Worm (Caenorhabditis elegans) whole organism, L2 larva: ENCODE measurements around the gene bcs-1.

Experiments
- C34F6.9 ChIP-seq: fragments of 150-350 bp; optimal IDR thresholded peaks from 2 replicates; lab custom pipeline; 2014; ENCODE audit warnings: missing biosample characterization, missing genetic modification characterization
- R02D3.7 ChIP-seq: fragments of 150-350 bp; optimal IDR thresholded peaks from 2 replicates; lab custom pipeline; 2014; ENCODE audit warnings: missing biosample characterization, missing genetic modification characterization
- ZK546.5 ChIP-seq: sonication (generic microtip); optimal IDR thresholded peaks from 2 replicates; lab custom pipeline; 2017; ENCODE audit warnings: missing biosample characterization, missing genetic modification characterization
- alr-1 ChIP-seq: fragments of 150-350 bp; optimal IDR thresholded peaks from 2 replicates; lab custom pipeline; 2014; ENCODE audit warnings: missing biosample characterization, missing genetic modification characterization
- blmp-1 ChIP-seq: sonication (generic microtip); optimal IDR thresholded peaks from 2 replicates; lab custom pipeline; 2017; ENCODE audit warnings: missing genetic modification characterization, mild to moderate bottlenecking, missing compliant biosample characterization, antibody characterized with exemption, moderate library complexity; ENCODE audit not compliant: insufficient read depth
- ceh-82 ChIP-seq: fragments of 150-350 bp; optimal IDR thresholded peaks from 2 replicates; lab custom pipeline; 2014; ENCODE audit warnings: missing biosample characterization, missing genetic modification characterization
- crh-2 ChIP-seq: sonication (generic microtip); optimal IDR thresholded peaks from 2 replicates; lab custom pipeline; 2017; ENCODE audit warnings: missing biosample characterization, missing genetic modification characterization
- dmd-4 ChIP-seq: sonication (generic microtip); optimal IDR thresholded peaks from 2 replicates; lab custom pipeline; 2017; ENCODE audit warnings: missing biosample characterization, missing genetic modification characterization
- egl-27 ChIP-seq: sonication (generic microtip); optimal IDR thresholded peaks from 3 replicates; lab custom pipeline; 2017; ENCODE audit warnings: missing biosample characterization, missing genetic modification reagents, missing genetic modification characterization
- elt-3 ChIP-seq: sonication (generic microtip); optimal IDR thresholded peaks from 2 replicates; lab custom pipeline; 2017; ENCODE audit warnings: missing biosample characterization, missing genetic modification characterization
- fos-1 ChIP-seq: fragments of 150-350 bp; optimal IDR thresholded peaks from 2 replicates; lab custom pipeline; 2014; ENCODE audit warnings: missing biosample characterization, missing genetic modification characterization
- gmeb-1 ChIP-seq: fragments of 150-350 bp; optimal IDR thresholded peaks from 2 replicates; lab custom pipeline; 2014; ENCODE audit warnings: missing biosample characterization, missing genetic modification characterization
- lin-11 ChIP-seq: fragments of 150-350 bp; sonication (generic microtip); optimal IDR thresholded peaks from 2 replicates; lab custom pipeline; 2014; ENCODE audit warnings: missing biosample characterization, missing genetic modification characterization, inconsistent platforms, mixed read lengths
- lin-13 ChIP-seq: fragments of 150-350 bp; optimal IDR thresholded peaks from 2 replicates; lab custom pipeline; 2014; ENCODE audit warnings: missing biosample characterization, missing genetic modification reagents, missing genetic modification characterization
- lin-39 ChIP-seq: fragments of 150-350 bp; optimal IDR thresholded peaks from 2 replicates; lab custom pipeline; 2014; ENCODE audit warnings: missing biosample characterization, missing genetic modification reagents, missing genetic modification characterization
- lsy-2 ChIP-seq, 2 experiments: fragments of 150-350 bp in 1 of 2; sonication (generic microtip) in 1 of 2; optimal IDR thresholded peaks; 2 replicates each; lab custom pipeline; 2014 to 2017; ENCODE audit warnings: missing biosample characterization in 2 of 2, missing genetic modification characterization in 2 of 2
- mab-5 ChIP-seq: fragments of 150-350 bp; optimal IDR thresholded peaks from 2 replicates; lab custom pipeline; 2014; ENCODE audit warnings: missing biosample characterization, missing genetic modification characterization
- mdl-1 ChIP-seq, 2 experiments: fragments of 150-350 bp in 1 of 2; sonication (generic microtip) in 1 of 2; optimal IDR thresholded peaks; 2 replicates each; lab custom pipeline; 2017; ENCODE audit warnings: missing biosample characterization in 2 of 2, missing genetic modification characterization in 2 of 2
- nhr-10 ChIP-seq: sonication (generic microtip); optimal IDR thresholded peaks from 2 replicates; lab custom pipeline; 2017; ENCODE audit warnings: missing biosample characterization, missing genetic modification characterization
- nhr-129 ChIP-seq: fragments of 150-350 bp; optimal IDR thresholded peaks from 2 replicates; lab custom pipeline; 2014; ENCODE audit warnings: missing biosample characterization, missing genetic modification characterization
- nhr-21 ChIP-seq: fragments of 150-350 bp; optimal IDR thresholded peaks from 2 replicates; lab custom pipeline; 2014; ENCODE audit warnings: missing biosample characterization, missing genetic modification characterization
- nhr-25 ChIP-seq: fragments of 150-350 bp; sonication (generic microtip); optimal IDR thresholded peaks from 3 replicates; lab custom pipeline; 2014; ENCODE audit warnings: missing biosample characterization, missing genetic modification characterization
- nhr-6 ChIP-seq: fragments of 150-350 bp; optimal IDR thresholded peaks from 2 replicates; lab custom pipeline; 2014; ENCODE audit warnings: missing biosample characterization, missing genetic modification characterization
- peb-1 ChIP-seq: fragments of 150-350 bp; optimal IDR thresholded peaks from 2 replicates; lab custom pipeline; 2014; ENCODE audit warnings: missing biosample characterization, missing genetic modification characterization
- sem-4 ChIP-seq: fragments of 150-350 bp; optimal IDR thresholded peaks from 2 replicates; lab custom pipeline; 2014; ENCODE audit warnings: missing biosample characterization, missing genetic modification reagents, missing genetic modification characterization
- skn-1 ChIP-seq: sonication (generic microtip); optimal IDR thresholded peaks from 2 replicates; lab custom pipeline; 2017; ENCODE audit warnings: missing biosample characterization, missing genetic modification characterization
- sma-3 ChIP-seq: sonication (generic microtip); optimal IDR thresholded peaks from 2 replicates; lab custom pipeline; 2016; ENCODE audit warnings: missing genetic modification reagents, missing genetic modification characterization, missing compliant biosample characterization
- sma-9 ChIP-seq, 2 experiments: fragments of 150-350 bp in 1 of 2; sonication (generic microtip) in 1 of 2; optimal IDR thresholded peaks; 2 replicates each; lab custom pipeline; 2014 to 2016; ENCODE audit warnings: missing genetic modification characterization in 2 of 2, mild to moderate bottlenecking in 1 of 2, missing biosample characterization in 1 of 2, missing compliant biosample characterization in 1 of 2, missing genetic modification reagents in 1 of 2, moderate library complexity in 1 of 2
- unc-39 ChIP-seq: fragments of 150-350 bp; optimal IDR thresholded peaks from 2 replicates; lab custom pipeline; 2014; ENCODE audit warnings: missing biosample characterization, missing genetic modification characterization
- unc-55 ChIP-seq: fragments of 150-350 bp; sonication (generic microtip); optimal IDR thresholded peaks from 3 replicates; lab custom pipeline; 2014; ENCODE audit warnings: missing biosample characterization, missing genetic modification reagents, missing genetic modification characterization
- unc-62 ChIP-seq: fragments of 150-350 bp; optimal IDR thresholded peaks from 2 replicates; lab custom pipeline; 2014; ENCODE audit warnings: missing biosample characterization, missing genetic modification reagents, missing genetic modification characterization
- ztf-1 ChIP-seq: fragments of 200-800 bp; sonication (Bioruptor generic); conservative IDR thresholded peaks from 2 replicates; pipeline ENCODE4 v1.3.6; 2022; ENCODE audit warnings: missing genetic modification characterization, missing compliant biosample characterization
- ztf-11 ChIP-seq: sonication (generic microtip); optimal IDR thresholded peaks from 2 replicates; lab custom pipeline; 2017; ENCODE audit warnings: missing biosample characterization, missing genetic modification characterization
- ztf-4 ChIP-seq: fragments of 150-350 bp; optimal IDR thresholded peaks from 2 replicates; lab custom pipeline; 2014; ENCODE audit warnings: missing biosample characterization, missing genetic modification characterization

The bcs-1 gene

DNA sequence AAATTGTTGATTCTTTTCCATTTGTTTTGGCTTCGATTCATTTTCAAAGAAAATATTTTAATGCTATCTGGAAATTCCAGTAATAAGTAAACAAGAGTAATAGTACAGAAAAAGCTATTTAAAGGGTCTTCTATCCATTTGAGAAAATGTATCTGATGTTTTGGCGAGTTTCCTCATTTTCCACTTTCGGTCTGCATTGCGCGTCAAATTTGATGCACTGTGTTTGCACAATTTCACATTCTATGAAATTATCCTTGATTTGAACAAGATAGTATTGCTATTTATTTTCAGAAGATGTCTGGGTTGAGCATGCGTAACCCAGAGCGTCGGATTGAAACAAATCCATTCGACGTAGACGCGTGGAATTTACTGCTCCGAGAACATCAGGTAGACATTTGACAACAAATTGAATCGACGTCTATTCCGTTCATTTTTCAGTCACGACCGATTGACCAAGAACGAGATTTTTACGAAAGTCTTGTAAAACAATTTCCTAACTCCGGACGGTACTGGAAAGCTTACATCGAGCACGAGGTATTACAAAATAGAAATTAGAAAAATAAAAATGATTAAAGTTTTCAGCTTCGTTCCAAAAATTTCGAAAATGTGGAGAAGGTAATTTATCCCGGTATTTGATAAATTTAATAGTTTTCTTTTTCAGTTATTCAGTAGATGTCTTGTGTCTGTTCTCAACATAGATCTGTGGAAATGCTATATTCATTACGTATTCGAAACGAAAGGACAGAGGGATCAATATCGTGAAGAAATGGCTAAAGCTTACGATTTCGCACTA lies 32.9 kb downstream of the bcs-1 start, which contains the start of gene suf-1:
TSS of gene suf-1 (plus strand) at position 280 of the 793 bp plus-strand sequence.
- TF ChIP-seq egl-27 (tag; lab: Kevin White, UChicago) = no peak
- peak; percentile 9 for TF ChIP-seq fos-1
- peak; percentile 35 for TF ChIP-seq sem-4 (tag; lab: Kevin White, UChicago)
- TF ChIP-seq lsy-2 (tag; optimal IDR thresholded peaks at IDR 0.05; lab: Kevin White, UChicago) = peak in 1 of 2 experiments; percentile 58
- no peak for TF ChIP-seq mdl-1 (tag; optimal IDR thresholded peaks at IDR 0.05; lab: Kevin White, UChicago)
- TF ChIP-seq elt-3 (tag; lab: Kevin White, UChicago) = no peak
- no peak for TF ChIP-seq unc-62 (GFP tag; lab: Kevin White, UChicago)
- peak; percentile 8 for TF ChIP-seq sma-9 (GFP tag; optimal IDR thresholded peaks at IDR 0.05; lab: Kevin White, UChicago)
- TF ChIP-seq sma-9 (tag; optimal IDR thresholded peaks at IDR 0.05; lab: Kevin White, UChicago) = no peak
- no peak for TF ChIP-seq peb-1 (tag; lab: Kevin White, UChicago)
- TF ChIP-seq crh-2 (tag; lab: Kevin White, UChicago) = peak; percentile 36
- TF ChIP-seq nhr-129 (tag; lab: Kevin White, UChicago) = peak; percentile 14
- peak; percentile 35 for TF ChIP-seq nhr-21 (tag; lab: Kevin White, UChicago)
- TF ChIP-seq ztf-11 = no peak
- peak; percentile 33 for TF ChIP-seq lin-13
- no peak for TF ChIP-seq lin-11 (tag; lab: Kevin White, UChicago)

DNA sequence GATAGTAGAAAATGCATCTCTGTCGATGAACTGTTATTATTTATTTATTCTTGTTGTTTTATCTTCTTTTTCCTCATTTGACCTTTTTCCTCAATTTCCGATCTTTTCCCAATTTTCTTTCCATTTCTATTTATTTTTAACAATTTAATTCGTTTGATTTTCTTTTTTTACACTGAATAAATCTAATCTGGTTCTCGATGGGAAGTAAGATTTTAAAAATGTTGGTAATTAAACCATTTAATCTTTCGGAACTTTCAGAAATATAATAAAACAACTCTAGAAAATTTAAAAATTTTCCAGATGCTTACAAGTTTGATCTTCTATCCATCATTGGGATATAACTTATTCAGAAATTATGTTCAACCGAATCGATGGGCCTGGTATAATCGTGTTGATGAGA lies 35.7 kb downstream of the bcs-1 start, which contains the start of gene F28C6.8:
TSS of gene F28C6.8 (plus strand) at position 301 of the 400 bp plus-strand sequence.
- TF ChIP-seq nhr-10 (tag; lab: Kevin White, UChicago) = no peak
- TF ChIP-seq, all 48 proteins: peak for 0

DNA sequence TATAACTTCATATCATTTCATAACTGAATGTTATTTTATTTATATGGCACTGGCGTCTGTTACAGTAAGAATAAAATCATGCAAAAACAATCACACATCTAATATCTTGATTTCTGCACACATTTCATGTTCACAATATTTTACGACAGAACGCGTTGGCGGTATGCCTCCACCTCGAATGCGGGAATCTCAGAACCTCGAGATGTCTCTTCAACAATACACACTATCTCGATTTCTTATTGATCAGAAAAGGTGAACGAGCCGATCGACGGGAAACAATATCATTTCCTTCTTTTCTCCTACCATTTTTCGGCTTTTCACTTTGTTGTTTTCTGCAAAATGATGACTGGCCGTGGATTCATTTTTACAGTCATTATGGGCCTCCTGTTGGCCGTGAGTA lies 36.8 kb downstream of the bcs-1 start, which contains the start of gene F28C6.10:
TSS of gene F28C6.10 (plus strand) at position 301 of the 400 bp plus-strand sequence.
- TF ChIP-seq lin-13 = no peak
- TF ChIP-seq R02D3.7 (tag; lab: Kevin White, UChicago) = no peak
- no peak for TF ChIP-seq alr-1
- no peak for TF ChIP-seq mab-5
- no peak for TF ChIP-seq unc-55 (GFP tag; lab: Kevin White, UChicago)
- TF ChIP-seq ztf-1 (GFP tag; lab: Robert Waterston, UW) = no peak

DNA sequence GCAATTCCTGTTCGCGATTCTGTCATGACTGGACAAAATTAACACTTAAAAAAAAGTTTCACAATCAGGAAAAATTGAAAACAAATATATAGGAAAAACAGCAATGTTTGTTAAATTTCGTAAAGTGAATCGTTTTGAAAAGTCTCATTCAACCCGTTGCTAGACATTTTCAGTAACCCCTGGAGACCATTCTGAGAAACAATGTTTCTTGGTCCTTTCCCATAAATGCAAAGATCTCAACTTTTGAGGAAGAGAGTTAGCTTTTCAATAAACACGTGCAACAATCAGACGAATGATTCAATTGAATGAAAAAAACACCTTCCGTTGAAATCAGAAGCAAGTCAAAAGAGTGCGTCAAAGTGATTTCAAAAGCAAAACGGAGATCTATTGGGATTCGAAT lies 39.2 kb downstream of the bcs-1 start, which contains the start of gene F28C6.9:
TSS of gene F28C6.9 (minus strand) at position 101 of the 400 bp plus-strand sequence.
- TF ChIP-seq nhr-10 (tag; lab: Kevin White, UChicago) (no peak), ztf-11 (no peak), blmp-1 (no peak), ztf-4 (tag; lab: Kevin White, UChicago) (no peak), ZK546.5 (tag; lab: Kevin White, UChicago) (no peak), lsy-2 (tag; optimal IDR thresholded peaks at IDR 0.05; lab: Kevin White, UChicago) (no peak), unc-39 (tag; lab: Kevin White, UChicago) (no peak), C34F6.9 (no peak), nhr-129 (tag; lab: Kevin White, UChicago) (no peak), gmeb-1 (tag; lab: Kevin White, UChicago) (no peak), skn-1 (tag; lab: Kevin White, UChicago) (no peak), sma-3 (no peak)

DNA sequence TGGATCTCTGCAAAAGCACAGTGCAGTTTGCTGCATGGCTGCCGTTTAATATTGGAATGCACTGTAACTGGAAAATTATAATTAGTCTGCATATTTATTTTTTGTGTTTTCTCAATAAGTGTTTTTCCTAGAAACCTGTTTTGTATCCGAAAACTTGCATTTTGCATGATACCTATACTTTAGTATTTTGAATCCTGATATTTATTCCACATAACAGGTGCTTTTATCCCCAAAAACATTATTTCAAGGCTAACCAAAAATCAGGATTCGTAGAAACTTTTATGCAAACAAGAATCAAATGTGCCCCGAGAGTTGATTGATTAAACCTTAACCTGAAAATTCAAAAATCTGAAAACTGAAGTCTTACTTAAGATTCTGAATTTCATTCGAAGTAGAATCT lies 39.7 kb downstream of the bcs-1 start:
- no peak for TF ChIP-seq lsy-2 (tag; optimal IDR thresholded peaks at IDR 0.05; lab: Kevin White, UChicago)
- no peak for TF ChIP-seq ztf-11
- no peak for TF ChIP-seq lin-39 (tag; lab: Kevin White, UChicago)
- TF ChIP-seq ceh-82 (tag; lab: Kevin White, UChicago) = no peak
- no peak for TF ChIP-seq alr-1
- no peak for TF ChIP-seq blmp-1
- TF ChIP-seq nhr-10 (tag; lab: Kevin White, UChicago) = no peak
- TF ChIP-seq nhr-6 (tag; lab: Kevin White, UChicago) = no peak
- no peak for TF ChIP-seq dmd-4 (tag; lab: Kevin White, UChicago)
- TF ChIP-seq nhr-25 (tag; lab: Kevin White, UChicago) = no peak
- no peak for TF ChIP-seq peb-1 (tag; lab: Kevin White, UChicago)
- no peak for TF ChIP-seq C34F6.9
- TF ChIP-seq sma-3 = no peak
- TF ChIP-seq, all 48 proteins: peak for 0
